Fruit fly (Drosophila melanogaster): ENCODE data around the gene CG9427.

The CG9427 gene

DNA sequence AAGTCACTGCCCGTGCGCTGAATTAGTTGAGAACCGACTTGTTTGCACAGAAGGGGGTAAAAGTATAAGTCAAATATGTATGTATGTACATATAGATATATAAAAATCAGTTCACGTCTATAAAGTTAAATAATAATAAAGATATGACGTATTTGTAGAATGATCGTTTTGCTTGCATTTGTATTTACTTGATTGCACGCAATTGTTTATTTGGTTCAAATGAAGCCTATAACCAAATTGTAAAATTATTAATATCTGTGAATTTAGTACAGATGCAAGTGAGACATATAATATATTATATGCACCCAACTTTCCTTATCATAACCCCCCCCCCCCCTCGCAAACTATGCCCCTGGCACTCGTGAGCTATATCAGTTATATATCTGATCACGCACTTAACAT is 26.2 kb downstream of the CG9427 start (continued):
- peak; percentile 13 for TF ChIP-seq CG10979 (tag; optimal IDR thresholded peaks at IDR 0.05)
- no peak for TF ChIP-seq tup (GFP tag; optimal IDR thresholded peaks at IDR 0.05)
- TF ChIP-seq CG42726 (GFP tag; IDR thresholded peaks at IDR 0.05; ENCODE audit: partially characterized antibody): no peak
- TF ChIP-seq CG10274 (GFP tag; optimal IDR thresholded peaks at IDR 0.05): peak; percentile 13
- peak in 1 of 2 experiments; percentile 40 for TF ChIP-seq bsh (GFP tag; optimal IDR thresholded peaks at IDR 0.05)
- TF ChIP-seq yki (optimal IDR thresholded peaks at IDR 0.05): no peak
- peak; percentile 36 for TF ChIP-seq Deaf1 (tag; optimal IDR thresholded peaks at IDR 0.05)
- TF ChIP-seq CG7963 (GFP tag; IDR thresholded peaks at IDR 0.05; ENCODE audit: partially characterized antibody): no peak
- TF ChIP-seq ato (GFP tag; IDR thresholded peaks at IDR 0.05; ENCODE audit: partially characterized antibody): no peak
- no peak for TF ChIP-seq CG3995 (GFP tag; optimal IDR thresholded peaks at IDR 0.05)
- TF ChIP-seq CG6765 (GFP tag; optimal IDR thresholded peaks at IDR 0.05): peak; percentile 20
- no peak for TF ChIP-seq Lpt (GFP tag; optimal IDR thresholded peaks at IDR 0.05)
- 0 out of 2 replicates have a peak, but pooled peaks have one; percentile 34 for TF ChIP-seq wdn (GFP tag; IDR thresholded peaks at IDR 0.05)
- TF ChIP-seq CG17385 (GFP tag; optimal IDR thresholded peaks at IDR 0.05): peak; percentile 40
- peak; percentile 32 for TF ChIP-seq CG3847 (GFP tag; IDR thresholded peaks at IDR 0.05)
- no peak for TF ChIP-seq Trl (optimal IDR thresholded peaks at IDR 0.05)
- TF ChIP-seq Trl (GFP tag; optimal IDR thresholded peaks at IDR 0.05): no peak
- TF ChIP-seq tgo (GFP tag; IDR thresholded peaks at IDR 0.05): no peak
- TF ChIP-seq ap (GFP tag; IDR thresholded peaks at IDR 0.05): no peak
- TF ChIP-seq gsb (GFP tag; IDR thresholded peaks at IDR 0.05): no peak
- TF ChIP-seq CG3407 (GFP tag; optimal IDR thresholded peaks at IDR 0.05): peak; percentile 37
- no peak for TF ChIP-seq CG12744 (GFP tag; optimal IDR thresholded peaks at IDR 0.05)
- TF ChIP-seq bbx (GFP tag; IDR thresholded peaks at IDR 0.05; ENCODE audit: partially characterized antibody): no peak
- no peak for TF ChIP-seq Adf1 (GFP tag; IDR thresholded peaks at IDR 0.05)
- peak; percentile 29 for TF ChIP-seq CG1603 (tag; optimal IDR thresholded peaks at IDR 0.05)
- TF ChIP-seq CG2129 (GFP tag; IDR thresholded peaks at IDR 0.05; ENCODE audit: partially characterized antibody): no peak
- no peak for TF ChIP-seq Dfd (GFP tag; optimal IDR thresholded peaks at IDR 0.05)
- no peak for TF ChIP-seq CG13123 (GFP tag; optimal IDR thresholded peaks at IDR 0.05)
- peak; percentile 28 for TF ChIP-seq CG4424 (GFP tag; optimal IDR thresholded peaks at IDR 0.05)
- TF ChIP-seq chif (GFP tag; optimal IDR thresholded peaks at IDR 0.05): no peak
- TF ChIP-seq Hsf (GFP tag; optimal IDR thresholded peaks at IDR 0.05): no peak
- TF ChIP-seq E2f1 (GFP tag; IDR thresholded peaks at IDR 0.05): no peak
- TF ChIP-seq CG31441 (GFP tag; IDR thresholded peaks at IDR 0.05): peak; percentile 50
- no peak for TF ChIP-seq pros (GFP tag; optimal IDR thresholded peaks at IDR 0.05)
- no peak for TF ChIP-seq ac (GFP tag; optimal IDR thresholded peaks at IDR 0.05)
- no peak for TF ChIP-seq CG17829 (tag; optimal IDR thresholded peaks at IDR 0.05)
- TF ChIP-seq CG1602 (GFP tag; optimal IDR thresholded peaks at IDR 0.05): no peak
- no peak for TF ChIP-seq CG11093 (GFP tag; IDR thresholded peaks at IDR 0.05)
- TF ChIP-seq Oaz (GFP tag; IDR thresholded peaks at IDR 0.05): no peak
- TF ChIP-seq CG8089 (GFP tag; optimal IDR thresholded peaks at IDR 0.05): no peak
- TF ChIP-seq B-H2 (GFP tag; optimal IDR thresholded peaks at IDR 0.05): no peak
- peak; percentile 78 for TF ChIP-seq BtbVII (GFP tag; optimal IDR thresholded peaks at IDR 0.05)
- peak; percentile 45 for TF ChIP-seq CG2712 (tag; optimal IDR thresholded peaks at IDR 0.05)
- peak; percentile 89 for TF ChIP-seq CG18599 (GFP tag; optimal IDR thresholded peaks at IDR 0.05)
- TF ChIP-seq crp (GFP tag; optimal IDR thresholded peaks at IDR 0.05): no peak
- TF ChIP-seq CG11085 (GFP tag; IDR thresholded peaks at IDR 0.05): 0 out of 2 replicates have a peak, but pooled peaks have one; percentile 27
- no peak for TF ChIP-seq CG1792 (GFP tag; optimal IDR thresholded peaks at IDR 0.05)
- TF ChIP-seq CG10321 (GFP tag; IDR thresholded peaks at IDR 0.05): no peak
- peak; percentile 53 for TF ChIP-seq CG1233 (GFP tag; optimal IDR thresholded peaks at IDR 0.05)
- TF ChIP-seq gt (GFP tag; IDR thresholded peaks at IDR 0.05): no peak
- peak; percentile 39 for TF ChIP-seq CG33557 (GFP tag; optimal IDR thresholded peaks at IDR 0.05)
- peak; percentile 39 for TF ChIP-seq dmrt11E (tag; optimal IDR thresholded peaks at IDR 0.05)

All from whole organism, embryonic.